Worm (Caenorhabditis elegans): ENCODE results near the gene gst-6.

DNA sequence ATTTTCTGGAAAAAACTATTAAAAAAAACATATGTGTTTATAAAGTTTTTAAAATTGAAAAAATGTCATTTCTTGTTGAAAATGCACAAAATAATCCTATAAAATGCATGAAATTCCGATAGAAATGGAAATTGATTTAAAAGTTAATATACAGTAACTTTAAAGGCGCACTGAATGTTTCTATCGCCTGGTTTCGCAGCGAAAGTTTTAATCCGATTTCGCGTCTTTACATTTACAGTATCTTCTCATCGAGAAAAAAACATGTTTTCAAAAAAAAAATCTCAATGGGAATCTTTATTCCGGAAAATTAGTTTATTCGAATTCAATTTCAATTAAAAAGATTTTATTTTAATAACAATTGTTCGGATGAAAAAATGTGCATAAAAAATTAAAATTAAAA, 34.5 kb downstream of the gst-6 start, which contains the start of gene R05F9.11:
- TF ChIP-seq ces-1 (GFP tag; optimal IDR thresholded peaks at IDR 0.05) = no peak
- no peak for TF ChIP-seq lir-3 (tag; optimal IDR thresholded peaks at IDR 0.05; ENCODE audit: poor library complexity)
- TF ChIP-seq pax-3 (tag; optimal IDR thresholded peaks at IDR 0.05) = no peak
- TF ChIP-seq unc-86 (tag; optimal IDR thresholded peaks at IDR 0.05) = no peak
- no peak for TF ChIP-seq nhr-76 (tag; optimal IDR thresholded peaks at IDR 0.05)
- no peak for TF ChIP-seq aly-2 (tag; optimal IDR thresholded peaks at IDR 0.05)
- no peak for TF ChIP-seq elt-3 (tag; optimal IDR thresholded peaks at IDR 0.05)
- no peak for TF ChIP-seq nhr-12 (tag; optimal IDR thresholded peaks at IDR 0.05)
- no peak for TF ChIP-seq unc-62 (GFP tag; optimal IDR thresholded peaks at IDR 0.05)
- TF ChIP-seq nhr-11 (tag; optimal IDR thresholded peaks at IDR 0.05) = no peak
- no peak for TF ChIP-seq lsy-2 (tag; optimal IDR thresholded peaks at IDR 0.05)
